Worm (Caenorhabditis elegans): ENCODE measurements around the gene F09E10.1.

DNA sequence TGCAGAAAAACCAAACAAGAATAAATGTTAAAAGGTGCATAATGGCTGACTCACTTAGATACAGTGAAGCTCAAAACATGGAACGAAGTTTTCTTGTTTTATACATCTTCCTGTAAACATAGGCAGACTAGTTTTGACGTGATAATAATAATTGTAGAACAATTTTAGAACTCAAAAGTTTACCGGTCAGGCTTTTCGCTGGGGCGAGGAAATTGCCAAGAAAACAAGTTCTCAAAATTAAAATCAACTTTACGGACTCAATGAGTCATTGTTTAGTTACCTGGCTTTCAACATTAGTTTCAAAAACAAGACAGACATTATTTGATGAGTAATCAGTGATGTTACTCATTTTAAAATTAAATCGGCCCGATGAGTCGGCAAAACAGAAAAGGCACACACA, 29.7 kb upstream of the F09E10.1 start, which contains the start of gene D1005.5:
- TF ChIP-seq blmp-1 (tag; optimal IDR thresholded peaks at IDR 0.05) (no peak), elt-1 (tag; optimal IDR thresholded peaks at IDR 0.05; ENCODE audit: borderline replicate concordance, insufficient read depth) (no peak), sptf-1 (tag; optimal IDR thresholded peaks at IDR 0.05) (no peak), snpc-4 (tag; optimal IDR thresholded peaks at IDR 0.05) (no peak), mab-5 (tag; optimal IDR thresholded peaks at IDR 0.05) (no peak), ztf-11 (tag; optimal IDR thresholded peaks at IDR 0.05) (no peak), lin-13 (tag; optimal IDR thresholded peaks at IDR 0.05) (no peak), nhr-237 (tag; optimal IDR thresholded peaks at IDR 0.05) (no peak), flh-1 (GFP tag; optimal IDR thresholded peaks at IDR 0.05) (no peak), bed-3 (GFP tag; optimal IDR thresholded peaks at IDR 0.05) (no peak), unc-39 (tag; optimal IDR thresholded peaks at IDR 0.05) (no peak), ceh-43 (GFP tag; optimal IDR thresholded peaks at IDR 0.05) (no peak), M03D4.4 (tag; optimal IDR thresholded peaks at IDR 0.05) (no peak), pha-4 (tag; optimal IDR thresholded peaks at IDR 0.05) (no peak)
